Fruit fly (Drosophila melanogaster): ENCODE results near the gene CycD.

Gene CycD

DNA sequence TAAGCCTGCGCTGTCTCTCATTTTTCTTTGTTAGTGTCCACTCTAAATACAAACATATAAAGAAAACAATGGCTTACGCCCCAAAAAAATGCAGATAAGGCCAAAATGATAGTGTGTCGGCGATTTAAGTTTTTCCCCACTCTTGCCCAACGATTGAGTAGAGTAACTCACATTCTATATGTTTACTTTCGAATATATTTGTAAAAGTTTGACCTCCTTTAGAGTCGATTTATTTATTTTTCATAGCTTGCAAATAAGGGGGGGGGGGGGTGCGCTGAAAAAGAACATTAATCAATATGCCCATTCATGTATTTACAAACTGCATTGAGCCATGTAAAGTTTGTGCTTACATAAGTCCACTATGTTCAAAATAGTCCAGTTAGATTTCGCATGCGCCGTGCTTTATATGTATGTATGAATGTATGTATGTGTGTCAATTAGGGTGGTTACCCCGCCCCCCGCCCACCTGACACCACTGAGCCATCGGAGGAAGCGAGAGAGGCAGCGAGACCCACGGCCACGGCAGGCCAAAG is 15.7 kb downstream of the CycD start (continued):
- TF ChIP-seq CG11723 (GFP tag; optimal IDR thresholded peaks at IDR 0.05), result no peak
- peak; percentile 24 for TF ChIP-seq CG15601 (tag; optimal IDR thresholded peaks at IDR 0.05)
- TF ChIP-seq CG8478 (optimal IDR thresholded peaks at IDR 0.05), result no peak
- no peak for TF ChIP-seq sima (GFP tag; optimal IDR thresholded peaks at IDR 0.05)
- no peak for TF ChIP-seq CG4617 (GFP tag; optimal IDR thresholded peaks at IDR 0.05; ENCODE audit: borderline replicate concordance)
- TF ChIP-seq CG12744 (GFP tag; optimal IDR thresholded peaks at IDR 0.05), result no peak
- no peak for TF ChIP-seq grn (GFP tag; optimal IDR thresholded peaks at IDR 0.05)
- no peak for TF ChIP-seq Awh (GFP tag; IDR thresholded peaks at IDR 0.05)
- no peak for TF ChIP-seq CG12104 (GFP tag; optimal IDR thresholded peaks at IDR 0.05)
- TF ChIP-seq CG4360 (GFP tag; IDR thresholded peaks at IDR 0.05), result no peak
- no peak for TF ChIP-seq Six4 (GFP tag; optimal IDR thresholded peaks at IDR 0.05)
- no peak for TF ChIP-seq stc (GFP tag; IDR thresholded peaks at IDR 0.05)
- no peak for TF ChIP-seq ind (GFP tag; optimal IDR thresholded peaks at IDR 0.05)
- no peak for TF ChIP-seq CG3847 (GFP tag; IDR thresholded peaks at IDR 0.05)
- TF ChIP-seq Mad (GFP tag; optimal IDR thresholded peaks at IDR 0.05), result no peak
- no peak for TF ChIP-seq HLH4C (GFP tag; IDR thresholded peaks at IDR 0.05; ENCODE audit: partially characterized antibody)
- no peak for TF ChIP-seq CG13287 (GFP tag; IDR thresholded peaks at IDR 0.05; ENCODE audit: partially characterized antibody)
- TF ChIP-seq Camta (GFP tag; optimal IDR thresholded peaks at IDR 0.05), result no peak
- no peak for TF ChIP-seq lov (optimal IDR thresholded peaks at IDR 0.05)
- no peak for TF ChIP-seq lov (GFP tag; IDR thresholded peaks at IDR 0.05)
- TF ChIP-seq crol (GFP tag; IDR thresholded peaks at IDR 0.05), result 0 out of 2 replicates have a peak, but pooled peaks have one; percentile 39
- TF ChIP-seq CG4282 (GFP tag; optimal IDR thresholded peaks at IDR 0.05), result no peak
- no peak for TF ChIP-seq chn (GFP tag; optimal IDR thresholded peaks at IDR 0.05)
- TF ChIP-seq CG12155 (GFP tag; optimal IDR thresholded peaks at IDR 0.05), result no peak
- TF ChIP-seq cad (GFP tag; optimal IDR thresholded peaks at IDR 0.05), result no peak
- no peak for TF ChIP-seq Oaz (GFP tag; IDR thresholded peaks at IDR 0.05)
- TF ChIP-seq ewg (GFP tag; optimal IDR thresholded peaks at IDR 0.05), result peak; percentile 60
- peak; percentile 73 for TF ChIP-seq D19A (tag; optimal IDR thresholded peaks at IDR 0.05)
- TF ChIP-seq nom (GFP tag; optimal IDR thresholded peaks at IDR 0.05), result no peak
- TF ChIP-seq bbx (GFP tag; IDR thresholded peaks at IDR 0.05; ENCODE audit: partially characterized antibody), result no peak
- TF ChIP-seq Abd-B (GFP tag; optimal IDR thresholded peaks at IDR 0.05), result no peak
- no peak for TF ChIP-seq Nf-YB (GFP tag; optimal IDR thresholded peaks at IDR 0.05)
- no peak for TF ChIP-seq Ravus (GFP tag; IDR thresholded peaks at IDR 0.05)
- no peak for TF ChIP-seq Rfx (GFP tag; IDR thresholded peaks at IDR 0.05)
- no peak for TF ChIP-seq CG18262 (tag; optimal IDR thresholded peaks at IDR 0.05)
- no peak for TF ChIP-seq Chrac-16 (GFP tag; optimal IDR thresholded peaks at IDR 0.05)
- TF ChIP-seq Dip2 (GFP tag; IDR thresholded peaks at IDR 0.05), result no peak
- no peak for TF ChIP-seq CG10979 (tag; optimal IDR thresholded peaks at IDR 0.05)
- no peak for TF ChIP-seq CG3065 (GFP tag; optimal IDR thresholded peaks at IDR 0.05)
- no peak for TF ChIP-seq knrl (GFP tag; IDR thresholded peaks at IDR 0.05; ENCODE audit: partially characterized antibody)
- no peak for TF ChIP-seq sob (GFP tag; IDR thresholded peaks at IDR 0.05)
- no peak for TF ChIP-seq vfl (GFP tag; optimal IDR thresholded peaks at IDR 0.05)
- no peak for TF ChIP-seq CG3995 (GFP tag; optimal IDR thresholded peaks at IDR 0.05)
- no peak for TF ChIP-seq cas (GFP tag; IDR thresholded peaks at IDR 0.05)
- TF ChIP-seq ATbp (GFP tag; optimal IDR thresholded peaks at IDR 0.05), result no peak
- TF ChIP-seq chif (GFP tag; optimal IDR thresholded peaks at IDR 0.05), result no peak
- no peak for TF ChIP-seq Hr39 (optimal IDR thresholded peaks at IDR 0.05)
- TF ChIP-seq croc (GFP tag; conservative IDR thresholded peaks at IDR 0.05), result no peak
- no peak for TF ChIP-seq nerfin-2 (GFP tag; IDR thresholded peaks at IDR 0.05; ENCODE audit: partially characterized antibody)
- no peak for TF ChIP-seq repo (GFP tag; optimal IDR thresholded peaks at IDR 0.05)
- TF ChIP-seq CG1792 (GFP tag; optimal IDR thresholded peaks at IDR 0.05), result no peak
- TF ChIP-seq H2.0 (GFP tag; IDR thresholded peaks at IDR 0.05), result no peak
- no peak for TF ChIP-seq klu (GFP tag; IDR thresholded peaks at IDR 0.05)

Data from whole organism, embryonic.